Worm (Caenorhabditis elegans): ENCODE data around the gene frpr-18.

frpr-18 gene

ce11 chrV:6888828-6889227 is 18.7 kb downstream of the frpr-18 start (continued):
- TF ChIP-seq tbp1 (GFP tag; optimal IDR thresholded peaks at IDR 0.05): peak; percentile 98
- peak; percentile 34; the same call in 1 of the 2 replicates for TF ChIP-seq mcd-1 (GFP tag; IDR thresholded peaks at IDR 0.05)
- TF ChIP-seq egrh-3 (GFP tag; IDR thresholded peaks at IDR 0.05): peak; percentile 53
- TF ChIP-seq B0336.3 (GFP tag; IDR thresholded peaks at IDR 0.05): peak; percentile 50; the same call in 1 of the 2 replicates
- TF ChIP-seq F10E7.11 (tag; optimal IDR thresholded peaks at IDR 0.05): peak; percentile 72
- TF ChIP-seq gei-17 (GFP tag; optimal IDR thresholded peaks at IDR 0.05): no peak
- TF ChIP-seq F23B12.7 (tag; optimal IDR thresholded peaks at IDR 0.05; ENCODE audit: insufficient read depth): peak; percentile 88
- no peak for TF ChIP-seq ceh-79 (tag; optimal IDR thresholded peaks at IDR 0.05)
- TF ChIP-seq Y53G8AR.9 (GFP tag; conservative IDR thresholded peaks at IDR 0.05): 0 out of 2 replicates have a peak, but pooled peaks have one; percentile 56
- no peak for TF ChIP-seq T26A5.8 (tag; optimal IDR thresholded peaks at IDR 0.05)
- 0 out of 2 replicates have a peak, but pooled peaks have one; percentile 15 for TF ChIP-seq Y67H2A.10 (GFP tag; conservative IDR thresholded peaks at IDR 0.05)
- TF ChIP-seq ceh-100 (GFP tag; IDR thresholded peaks at IDR 0.05): no peak
- TF ChIP-seq nhr-27 (tag; optimal IDR thresholded peaks at IDR 0.05): peak; percentile 77
- TF ChIP-seq ztf-3 (GFP tag; optimal IDR thresholded peaks at IDR 0.05): no peak
- TF ChIP-seq F33H1.4 (GFP tag; IDR thresholded peaks at IDR 0.05): 0 out of 2 replicates have a peak, but pooled peaks have one; percentile 21
- peak; percentile 50 for TF ChIP-seq sptf-2 (GFP tag; optimal IDR thresholded peaks at IDR 0.05)
- no peak for TF ChIP-seq egl-18 (GFP tag; IDR thresholded peaks at IDR 0.05)
- TF ChIP-seq ceh-58 (GFP tag; IDR thresholded peaks at IDR 0.05): no peak
- peak; percentile 77 for TF ChIP-seq Y56A3A.18 (GFP tag; IDR thresholded peaks at IDR 0.05)
- peak; percentile 69 for TF ChIP-seq ekl-4 (GFP tag; IDR thresholded peaks at IDR 0.05)
- TF ChIP-seq rpc-1 (optimal IDR thresholded peaks at IDR 0.05): peak; percentile 89
- TF ChIP-seq rpc-1 (tag; optimal IDR thresholded peaks at IDR 0.05): peak; percentile 87
- TF ChIP-seq hlh-12 (tag; optimal IDR thresholded peaks at IDR 0.05): no peak
- TF ChIP-seq madf-8 (GFP tag; conservative IDR thresholded peaks at IDR 0.05): no peak
- no peak for TF ChIP-seq efl-1 (GFP tag; optimal IDR thresholded peaks at IDR 0.05)
- no peak for TF ChIP-seq F22D6.2 (tag; optimal IDR thresholded peaks at IDR 0.05)
- no peak for TF ChIP-seq Y95B8A.8 (GFP tag; IDR thresholded peaks at IDR 0.05)
- TF ChIP-seq die-1 (tag; optimal IDR thresholded peaks at IDR 0.05): peak; percentile 89
- peak; percentile 48 for TF ChIP-seq F57C9.4 (tag; optimal IDR thresholded peaks at IDR 0.05)
- TF ChIP-seq attf-3 (GFP tag; conservative IDR thresholded peaks at IDR 0.05): peak; percentile 57; the same call in 1 of the 2 replicates
- peak in 1 of 2 experiments; percentile 52 for TF ChIP-seq let-607 (tag; optimal IDR thresholded peaks at IDR 0.05)
- no peak for TF ChIP-seq pha-4 (tag; optimal IDR thresholded peaks at IDR 0.05)
- TF ChIP-seq F55B11.4 (tag; optimal IDR thresholded peaks at IDR 0.05; ENCODE audit: borderline replicate concordance, insufficient read depth): no peak
- peak; percentile 69 for TF ChIP-seq ztf-18 (tag; optimal IDR thresholded peaks at IDR 0.05)
- no peak for TF ChIP-seq sea-2 (GFP tag; IDR thresholded peaks at IDR 0.05)
- TF ChIP-seq lsy-27 (tag; optimal IDR thresholded peaks at IDR 0.05; ENCODE audit: borderline replicate concordance, insufficient read depth): peak; percentile 14
- TF ChIP-seq attf-5 (GFP tag; optimal IDR thresholded peaks at IDR 0.05): peak; percentile 33
- TF ChIP-seq cebp-2 (GFP tag; IDR thresholded peaks at IDR 0.05): no peak
- peak; percentile 77 to 86 for TF ChIP-seq rec-8 (tag; optimal IDR thresholded peaks at IDR 0.05)
- TF ChIP-seq D2030.7 (GFP tag; IDR thresholded peaks at IDR 0.05): peak; percentile 76
- TF ChIP-seq cebp-1 (GFP tag; IDR thresholded peaks at IDR 0.05): no peak
- TF ChIP-seq cebp-1 (tag; optimal IDR thresholded peaks at IDR 0.05): peak; percentile 70
